Worm (Caenorhabditis elegans) whole organism, L2 larva: ENCODE measurements around the gene asns-1.
"Not testable (repeated sequence)": the region's sequence is repeated elsewhere in the genome, so short reads cannot be mapped to it uniquely, and the experiment has no call there.

Experiments
- F13H6.1 ChIP-seq: sonication (generic microtip); optimal IDR thresholded peaks from 2 replicates; lab custom pipeline; 2016; ENCODE audit warnings: missing genetic modification characterization, missing compliant biosample characterization
- ZK546.5 ChIP-seq: sonication (generic microtip); optimal IDR thresholded peaks from 2 replicates; lab custom pipeline; 2017; ENCODE audit warnings: missing biosample characterization, missing genetic modification characterization
- alr-1 ChIP-seq: fragments of 150-350 bp; optimal IDR thresholded peaks from 2 replicates; lab custom pipeline; 2014; ENCODE audit warnings: missing biosample characterization, missing genetic modification characterization
- aly-2 ChIP-seq: fragments of 150-350 bp; optimal IDR thresholded peaks from 2 replicates; lab custom pipeline; 2014; ENCODE audit warnings: missing biosample characterization, missing genetic modification characterization
- ceh-16 ChIP-seq: fragments of 150-350 bp; optimal IDR thresholded peaks from 2 replicates; lab custom pipeline; 2014; ENCODE audit warnings: missing biosample characterization, missing genetic modification characterization
- ceh-82 ChIP-seq: fragments of 150-350 bp; optimal IDR thresholded peaks from 2 replicates; lab custom pipeline; 2014; ENCODE audit warnings: missing biosample characterization, missing genetic modification characterization
- egl-27 ChIP-seq: sonication (generic microtip); optimal IDR thresholded peaks from 3 replicates; lab custom pipeline; 2017; ENCODE audit warnings: missing biosample characterization, missing genetic modification reagents, missing genetic modification characterization
- elt-3 ChIP-seq: sonication (generic microtip); optimal IDR thresholded peaks from 2 replicates; lab custom pipeline; 2017; ENCODE audit warnings: missing biosample characterization, missing genetic modification characterization
- gmeb-1 ChIP-seq: fragments of 150-350 bp; optimal IDR thresholded peaks from 2 replicates; lab custom pipeline; 2014; ENCODE audit warnings: missing biosample characterization, missing genetic modification characterization
- lin-11 ChIP-seq: fragments of 150-350 bp; sonication (generic microtip); optimal IDR thresholded peaks from 2 replicates; lab custom pipeline; 2014; ENCODE audit warnings: missing biosample characterization, missing genetic modification characterization, inconsistent platforms, mixed read lengths
- lin-39 ChIP-seq: fragments of 150-350 bp; optimal IDR thresholded peaks from 2 replicates; lab custom pipeline; 2014; ENCODE audit warnings: missing biosample characterization, missing genetic modification reagents, missing genetic modification characterization
- mab-5 ChIP-seq: fragments of 150-350 bp; optimal IDR thresholded peaks from 2 replicates; lab custom pipeline; 2014; ENCODE audit warnings: missing biosample characterization, missing genetic modification characterization
- mbf-1 ChIP-seq: sonication (generic microtip); optimal IDR thresholded peaks from 2 replicates; lab custom pipeline; 2017; ENCODE audit warnings: missing biosample characterization, missing genetic modification characterization
- mdl-1 ChIP-seq, 2 experiments: fragments of 150-350 bp in 1 of 2; sonication (generic microtip) in 1 of 2; optimal IDR thresholded peaks; 2 replicates each; lab custom pipeline; 2017; ENCODE audit warnings: missing biosample characterization in 2 of 2, missing genetic modification characterization in 2 of 2
- nhr-10 ChIP-seq: sonication (generic microtip); optimal IDR thresholded peaks from 2 replicates; lab custom pipeline; 2017; ENCODE audit warnings: missing biosample characterization, missing genetic modification characterization
- nhr-11 ChIP-seq: fragments of 150-350 bp; optimal IDR thresholded peaks from 2 replicates; lab custom pipeline; 2014; ENCODE audit warnings: missing biosample characterization, missing genetic modification characterization
- nhr-12 ChIP-seq: fragments of 150-350 bp; optimal IDR thresholded peaks from 2 replicates; lab custom pipeline; 2014; ENCODE audit warnings: missing biosample characterization, missing genetic modification characterization
- nhr-129 ChIP-seq: fragments of 150-350 bp; optimal IDR thresholded peaks from 2 replicates; lab custom pipeline; 2014; ENCODE audit warnings: missing biosample characterization, missing genetic modification characterization
- nhr-21 ChIP-seq: fragments of 150-350 bp; optimal IDR thresholded peaks from 2 replicates; lab custom pipeline; 2014; ENCODE audit warnings: missing biosample characterization, missing genetic modification characterization
- nhr-23 ChIP-seq: fragments of 150-350 bp; optimal IDR thresholded peaks from 2 replicates; lab custom pipeline; 2014; ENCODE audit warnings: missing biosample characterization, missing genetic modification reagents, missing genetic modification characterization
- nhr-25 ChIP-seq: fragments of 150-350 bp; sonication (generic microtip); optimal IDR thresholded peaks from 3 replicates; lab custom pipeline; 2014; ENCODE audit warnings: missing biosample characterization, missing genetic modification characterization
- nhr-6 ChIP-seq: fragments of 150-350 bp; optimal IDR thresholded peaks from 2 replicates; lab custom pipeline; 2014; ENCODE audit warnings: missing biosample characterization, missing genetic modification characterization
- nhr-77 ChIP-seq: fragments of 150-350 bp; optimal IDR thresholded peaks from 2 replicates; lab custom pipeline; 2014; ENCODE audit warnings: missing biosample characterization, missing genetic modification characterization
- peb-1 ChIP-seq: fragments of 150-350 bp; optimal IDR thresholded peaks from 2 replicates; lab custom pipeline; 2014; ENCODE audit warnings: missing biosample characterization, missing genetic modification characterization
- skn-1 ChIP-seq: sonication (generic microtip); optimal IDR thresholded peaks from 2 replicates; lab custom pipeline; 2017; ENCODE audit warnings: missing biosample characterization, missing genetic modification characterization
- sma-3 ChIP-seq: sonication (generic microtip); optimal IDR thresholded peaks from 2 replicates; lab custom pipeline; 2016; ENCODE audit warnings: missing genetic modification reagents, missing genetic modification characterization, missing compliant biosample characterization
- sma-9 ChIP-seq, 2 experiments: fragments of 150-350 bp in 1 of 2; sonication (generic microtip) in 1 of 2; optimal IDR thresholded peaks; 2 replicates each; lab custom pipeline; 2014 to 2016; ENCODE audit warnings: missing genetic modification characterization in 2 of 2, mild to moderate bottlenecking in 1 of 2, missing biosample characterization in 1 of 2, missing compliant biosample characterization in 1 of 2, missing genetic modification reagents in 1 of 2, moderate library complexity in 1 of 2
- unc-39 ChIP-seq: fragments of 150-350 bp; optimal IDR thresholded peaks from 2 replicates; lab custom pipeline; 2014; ENCODE audit warnings: missing biosample characterization, missing genetic modification characterization
- unc-62 ChIP-seq: fragments of 150-350 bp; optimal IDR thresholded peaks from 2 replicates; lab custom pipeline; 2014; ENCODE audit warnings: missing biosample characterization, missing genetic modification reagents, missing genetic modification characterization
- zag-1 ChIP-seq: fragments of 150-350 bp; optimal IDR thresholded peaks from 2 replicates; lab custom pipeline; 2014; ENCODE audit warnings: missing biosample characterization, missing genetic modification characterization
- ztf-1 ChIP-seq: fragments of 200-800 bp; sonication (Bioruptor generic); conservative IDR thresholded peaks from 2 replicates; pipeline ENCODE4 v1.3.6; 2022; ENCODE audit warnings: missing genetic modification characterization, missing compliant biosample characterization
- ztf-11 ChIP-seq: sonication (generic microtip); optimal IDR thresholded peaks from 2 replicates; lab custom pipeline; 2017; ENCODE audit warnings: missing biosample characterization, missing genetic modification characterization

asns-1 gene

DNA sequence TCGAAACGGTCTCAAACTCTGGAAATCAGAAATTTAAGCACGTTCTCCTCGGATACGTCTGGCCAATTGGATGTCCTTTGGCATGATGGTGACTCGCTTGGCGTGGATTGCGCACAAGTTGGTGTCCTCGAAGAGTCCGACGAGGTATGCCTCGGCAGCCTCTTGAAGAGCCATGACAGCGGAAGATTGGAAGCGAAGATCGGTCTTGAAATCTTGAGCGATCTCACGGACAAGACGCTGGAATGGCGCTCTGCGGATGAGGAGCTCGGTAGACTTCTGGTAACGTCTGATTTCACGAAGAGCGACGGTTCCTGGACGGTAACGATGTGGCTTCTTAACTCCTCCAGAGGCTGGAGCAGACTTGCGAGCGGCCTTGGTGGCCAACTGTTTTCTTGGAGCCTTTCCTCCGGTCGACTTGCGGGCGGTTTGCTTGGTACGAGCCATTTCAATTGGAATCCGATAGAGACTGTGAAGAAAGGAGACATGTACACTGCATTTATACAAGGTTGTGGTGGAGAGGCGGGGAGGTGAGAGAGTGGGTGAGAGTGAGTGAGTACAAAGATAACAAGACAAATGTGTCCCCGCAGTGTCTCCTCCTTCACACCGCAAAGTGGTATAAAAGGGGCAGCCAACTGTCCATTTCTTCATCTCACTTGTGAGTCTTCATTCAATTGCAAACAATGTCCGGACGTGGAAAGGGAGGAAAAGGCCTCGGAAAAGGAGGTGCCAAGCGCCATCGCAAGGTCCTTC is 11.3 kb upstream of the asns-1 start, which contains the start of the genes his-6 and his-5:
TSS of gene his-6 (minus strand) at position 444 of the 750 bp plus-strand sequence.
TSS of gene his-5 (plus strand) at position 681 of the 750 bp plus-strand sequence.
- peak; percentile 26 for TF ChIP-seq sma-9 (GFP tag; optimal IDR thresholded peaks at IDR 0.05; lab: Kevin White, UChicago)
- TF ChIP-seq sma-9 (tag; optimal IDR thresholded peaks at IDR 0.05; lab: Kevin White, UChicago) = not testable (repeated sequence)
- peak; percentile 40 for TF ChIP-seq ceh-16 (tag; lab: Kevin White, UChicago)
- TF ChIP-seq F13H6.1 = peak; percentile 4
- TF ChIP-seq, all 48 proteins: peak for 3; not testable (repeated sequence) for 45

DNA sequence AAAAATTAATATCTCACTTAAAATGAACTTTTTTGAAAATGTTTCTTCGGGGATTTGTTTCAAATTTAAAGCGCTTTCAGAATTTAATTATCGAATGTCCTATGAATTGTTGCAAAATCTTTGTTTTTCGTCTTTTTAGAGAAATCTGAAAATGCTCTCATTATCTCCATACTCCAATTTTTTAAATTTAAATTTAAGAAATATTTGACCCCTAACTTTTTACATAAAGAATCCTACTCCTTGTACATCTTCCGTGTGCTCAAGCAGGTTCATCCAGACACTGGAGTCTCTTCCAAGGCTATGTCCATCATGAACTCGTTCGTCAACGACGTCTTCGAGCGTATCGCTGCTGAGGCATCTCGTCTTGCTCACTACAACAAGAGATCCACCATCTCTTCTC is 9.8 kb upstream of the asns-1 start, which contains the start of gene his-39:
TSS of gene his-39 (plus strand) at position 301 of the 400 bp plus-strand sequence.
- TF ChIP-seq alr-1 = no peak
- TF ChIP-seq nhr-23 (tag; lab: Kevin White, UChicago) = no peak
- TF ChIP-seq nhr-10 (tag; lab: Kevin White, UChicago) = no peak

DNA sequence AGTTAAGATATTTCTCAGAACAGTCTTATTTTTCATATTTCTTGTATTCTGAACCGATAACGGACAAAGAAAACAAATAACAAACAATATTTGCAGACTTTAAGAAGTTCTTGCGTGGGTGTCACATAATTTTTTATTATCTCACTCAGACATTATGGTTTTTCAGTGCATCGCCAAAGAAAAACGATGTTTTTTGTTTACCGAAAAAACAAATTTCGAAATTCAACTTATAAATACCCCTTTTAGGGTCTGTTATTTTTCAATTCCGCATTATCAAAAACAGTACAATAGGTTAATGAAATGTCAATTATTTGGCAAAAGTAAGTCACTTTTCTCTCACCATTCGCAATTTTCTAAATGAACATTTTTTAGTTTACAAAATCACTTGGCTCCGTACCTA is 8.9 kb upstream of the asns-1 start, which contains the start of gene otpl-4:
TSS of gene otpl-4 (plus strand) at position 301 of the 400 bp plus-strand sequence.
- TF ChIP-seq ztf-11 (tag; lab: Kevin White, UChicago) (no peak), elt-3 (tag; lab: Kevin White, UChicago) (no peak), nhr-11 (no peak), unc-62 (GFP tag; lab: Kevin White, UChicago) (no peak), lin-39 (tag; lab: Kevin White, UChicago) (no peak), zag-1 (tag; lab: Kevin White, UChicago) (no peak), sma-3 (GFP tag; lab: Kevin White, UChicago) (no peak), ceh-82 (no peak), lin-11 (tag; lab: Kevin White, UChicago) (no peak)

DNA sequence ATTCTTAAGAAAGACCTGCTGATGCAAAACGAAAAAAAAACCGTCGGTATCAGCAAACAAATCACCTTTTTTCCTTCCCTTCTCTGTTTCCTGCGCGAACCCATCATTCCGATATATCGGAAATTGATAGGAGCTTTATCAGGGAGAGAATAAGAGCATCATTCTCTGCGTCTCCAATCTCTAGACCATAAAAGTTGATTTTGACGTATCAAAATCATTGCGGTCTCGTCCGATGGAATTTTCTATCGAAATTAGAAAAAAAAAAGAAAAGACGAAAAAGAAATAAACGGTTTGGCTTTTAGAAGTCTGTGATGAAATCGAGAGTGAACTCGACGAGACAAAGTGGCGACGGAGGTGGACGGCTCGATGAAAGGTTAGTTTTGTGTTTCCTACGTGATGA is 3.0 kb downstream of the asns-1 start, which contains the start of gene stdh-4:
TSS of gene stdh-4 (plus strand) at position 301 of the 400 bp plus-strand sequence.
- TF ChIP-seq ztf-1 (no peak), mbf-1 (tag; lab: Kevin White, UChicago) (no peak), skn-1 (tag; lab: Kevin White, UChicago) (no peak), nhr-6 (tag; lab: Kevin White, UChicago) (no peak), mab-5 (tag; lab: Kevin White, UChicago) (no peak), lin-11 (tag; lab: Kevin White, UChicago) (no peak), egl-27 (tag; lab: Kevin White, UChicago) (no peak), nhr-12 (no peak), nhr-10 (tag; lab: Kevin White, UChicago) (no peak), ZK546.5 (tag; lab: Kevin White, UChicago) (no peak), aly-2 (tag; lab: Kevin White, UChicago) (no peak), elt-3 (tag; lab: Kevin White, UChicago) (no peak), F13H6.1 (no peak), nhr-25 (tag; lab: Kevin White, UChicago) (no peak), gmeb-1 (tag; lab: Kevin White, UChicago) (no peak), nhr-11 (no peak), peb-1 (tag; lab: Kevin White, UChicago) (no peak)

DNA sequence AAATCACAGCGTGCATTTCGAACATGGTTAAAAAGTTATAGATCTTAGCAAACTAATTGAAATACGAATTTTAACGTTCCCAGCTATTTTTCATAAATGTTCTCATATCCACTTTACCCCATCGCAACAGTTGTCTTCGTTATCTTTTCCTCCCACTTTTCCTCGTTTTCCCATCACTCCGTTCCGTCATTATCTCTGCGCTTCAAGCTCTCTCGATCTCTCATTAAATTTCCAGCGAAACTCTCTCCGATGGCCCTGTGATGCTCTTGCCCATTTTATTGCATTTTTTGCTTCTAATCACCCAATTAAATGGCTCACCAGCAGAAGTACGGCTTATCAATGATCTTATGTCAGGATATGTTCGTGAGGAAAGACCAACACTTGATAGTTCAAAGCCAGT is 6.5 kb downstream of the asns-1 start, which contains the start of gene acr-15:
TSS of gene acr-15 (plus strand) at position 236 of the 400 bp plus-strand sequence.
- no peak for TF ChIP-seq ztf-11 (tag; lab: Kevin White, UChicago)
- peak; percentile 24 for TF ChIP-seq sma-9 (GFP tag; optimal IDR thresholded peaks at IDR 0.05; lab: Kevin White, UChicago)
- no peak for TF ChIP-seq sma-9 (tag; optimal IDR thresholded peaks at IDR 0.05; lab: Kevin White, UChicago)

DNA sequence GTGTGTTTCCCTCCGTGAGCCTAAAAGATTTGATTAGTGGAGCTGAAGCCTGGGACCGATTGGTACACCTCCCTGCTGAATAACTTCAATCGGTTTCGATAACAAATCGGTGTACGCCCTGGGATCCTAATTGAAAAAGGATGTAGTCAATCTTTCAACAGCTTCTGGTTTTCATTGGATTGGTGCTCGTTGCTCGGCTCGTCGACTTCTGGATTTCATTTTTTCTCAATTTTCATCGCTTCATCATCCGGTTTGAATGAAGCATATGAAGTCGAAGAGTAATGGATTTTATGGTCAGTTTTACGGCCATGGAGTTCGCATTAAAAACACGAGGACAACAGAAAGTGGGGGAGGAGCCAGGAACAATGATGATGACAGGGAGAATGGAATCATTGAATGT is 10.0 kb downstream of the asns-1 start:
- TF ChIP-seq nhr-129 (tag; lab: Kevin White, UChicago) = no peak
- TF ChIP-seq mbf-1 (tag; lab: Kevin White, UChicago) = no peak
- TF ChIP-seq egl-27 (tag; lab: Kevin White, UChicago) = no peak
- no peak for TF ChIP-seq nhr-77 (tag; lab: Kevin White, UChicago)
- no peak for TF ChIP-seq unc-39
- TF ChIP-seq sma-3 (GFP tag; lab: Kevin White, UChicago) = no peak
- TF ChIP-seq lin-11 (tag; lab: Kevin White, UChicago) = no peak
- TF ChIP-seq nhr-12 = no peak
- TF ChIP-seq nhr-11 = no peak
- no peak for TF ChIP-seq mdl-1 (tag; optimal IDR thresholded peaks at IDR 0.05; lab: Kevin White, UChicago)
- no peak for TF ChIP-seq nhr-21 (tag; lab: Kevin White, UChicago)
- TF ChIP-seq aly-2 (tag; lab: Kevin White, UChicago) = no peak
